Worm (Caenorhabditis elegans) whole organism, young adult: ENCODE measurements around the gene miz-1.
A peak's percentile ranks its signal among the peaks of the same experiment; 100 is the strongest.

ENCODE experiments used
- B0035.1 ChIP-seq: sonication (generic microtip); optimal IDR thresholded peaks from 2 replicates; lab custom pipeline; 2016; ENCODE audit warnings: missing genetic modification characterization, mild to moderate bottlenecking, missing compliant biosample characterization, missing genotype, missing genetic modification reagents
- C06A6.2 ChIP-seq: fragments of 200-800 bp; sonication (Bioruptor generic); conservative IDR thresholded peaks from 2 replicates; pipeline ENCODE4 v1.3.6; 2022; ENCODE audit warnings: missing genetic modification characterization, missing compliant biosample characterization
- F10E7.11 ChIP-seq: sonication (generic microtip); optimal IDR thresholded peaks from 2 replicates; lab custom pipeline; 2017; ENCODE audit warnings: mild to moderate bottlenecking, missing genetic modification characterization, moderate library complexity, missing compliant biosample characterization
- F22D6.2 ChIP-seq: sonication (generic microtip); optimal IDR thresholded peaks from 2 replicates; lab custom pipeline; 2016; ENCODE audit warnings: mild to moderate bottlenecking, missing genetic modification characterization, missing compliant biosample characterization
- F39B2.1 ChIP-seq: fragments of 200-800 bp; sonication (Bioruptor generic); IDR thresholded peaks from 2 replicates; pipeline ENCODE4 v1.3.6; 2022; ENCODE audit warnings: missing genetic modification reagents, missing genetic modification characterization, missing compliant biosample characterization
- F49E8.2 ChIP-seq: sonication (generic microtip); optimal IDR thresholded peaks from 3 replicates; lab custom pipeline; 2017; ENCODE audit warnings: missing genetic modification characterization, mild to moderate bottlenecking, missing compliant biosample characterization, antibody characterized with exemption, moderate library complexity; ENCODE audit not compliant: insufficient read depth
- F57A8.1 ChIP-seq: fragments of 200-800 bp; sonication (Bioruptor generic); optimal IDR thresholded peaks from 2 replicates; lab custom pipeline; 2018; ENCODE audit warnings: mild to moderate bottlenecking, missing genetic modification characterization, moderate library complexity, missing compliant biosample characterization
- T07F8.4 ChIP-seq: sonication (generic microtip); optimal IDR thresholded peaks from 2 replicates; lab custom pipeline; 2016; ENCODE audit warnings: mild to moderate bottlenecking, missing genetic modification characterization, moderate library complexity, missing compliant biosample characterization
- T26A5.8 ChIP-seq: sonication (generic microtip); optimal IDR thresholded peaks from 2 replicates; lab custom pipeline; 2016; ENCODE audit warnings: missing genetic modification characterization, missing compliant biosample characterization
- Y79H2A.3 ChIP-seq: fragments of 200-800 bp; sonication (Bioruptor generic); conservative IDR thresholded peaks from 2 replicates; pipeline ENCODE4 v1.3.6; 2022; ENCODE audit warnings: missing genetic modification reagents, missing genetic modification characterization, missing compliant biosample characterization
- ZK185.1 ChIP-seq: sonication (generic microtip); optimal IDR thresholded peaks from 2 replicates; lab custom pipeline; 2016; ENCODE audit warnings: mild to moderate bottlenecking, missing genetic modification characterization, missing compliant biosample characterization; ENCODE audit not compliant: poor library complexity, severe bottlenecking
- ama-1 ChIP-seq, 3 experiments: fragments of 150-350 bp in 1 of 3; sonication (generic microtip) in 2 of 3; optimal IDR thresholded peaks; 2 replicates each; lab custom pipeline; 2014 to 2018; ENCODE audit warnings: missing biosample characterization in 2 of 3, missing genetic modification characterization in 2 of 3, missing genetic modification reagents in 2 of 3
- aptf-3 ChIP-seq: fragments of 200-800 bp; sonication (Bioruptor generic); IDR thresholded peaks from 2 replicates; pipeline ENCODE4 v1.3.6; 2022; ENCODE audit warnings: missing genetic modification characterization, missing compliant biosample characterization
- athp-1 ChIP-seq: sonication (generic microtip); optimal IDR thresholded peaks from 2 replicates; lab custom pipeline; 2017; ENCODE audit warnings: mild to moderate bottlenecking, missing genetic modification characterization, missing compliant biosample characterization
- attf-3 ChIP-seq: fragments of 200-800 bp; sonication (Bioruptor generic); conservative IDR thresholded peaks from 2 replicates; pipeline ENCODE4 v1.3.6; 2022; ENCODE audit warnings: missing genetic modification reagents, missing genetic modification characterization, missing compliant biosample characterization
- ccch-3 ChIP-seq: fragments of 200-800 bp; sonication (Bioruptor generic); optimal IDR thresholded peaks from 2 replicates; lab custom pipeline; 2018; ENCODE audit warnings: mild to moderate bottlenecking, missing genetic modification characterization, missing compliant biosample characterization
- cebp-1 ChIP-seq, 2 experiments: fragments of 200-800 bp in 1 of 2; sonication (Bioruptor generic) in 1 of 2; sonication (generic microtip) in 1 of 2; IDR thresholded peaks in 1 of 2; optimal IDR thresholded peaks in 1 of 2; 2 replicates each; pipeline versions ENCODE4 v1.3.6 to Lab custom; 2017 to 2022; ENCODE audit warnings: missing compliant biosample characterization in 2 of 2, missing genetic modification characterization in 2 of 2, mild to moderate bottlenecking in 1 of 2, missing genetic modification reagents in 1 of 2, moderate library complexity in 1 of 2
- ceh-100 ChIP-seq: fragments of 200-800 bp; sonication (Bioruptor generic); IDR thresholded peaks from 2 replicates; pipeline ENCODE4 v1.3.6; 2022; ENCODE audit warnings: missing genetic modification reagents, missing genetic modification characterization, missing compliant biosample characterization
- ceh-27 ChIP-seq: fragments of 200-800 bp; sonication (Bioruptor generic); optimal IDR thresholded peaks from 2 replicates; lab custom pipeline; 2018; ENCODE audit warnings: mild to moderate bottlenecking, missing genetic modification characterization, moderate library complexity, missing compliant biosample characterization
- ceh-58 ChIP-seq: fragments of 200-800 bp; sonication (Bioruptor generic); IDR thresholded peaks from 2 replicates; pipeline ENCODE4 v1.3.6; 2022; ENCODE audit warnings: missing genetic modification characterization, missing compliant biosample characterization
- ceh-79 ChIP-seq: sonication (generic microtip); optimal IDR thresholded peaks from 2 replicates; lab custom pipeline; 2017; ENCODE audit warnings: mild to moderate bottlenecking, missing genetic modification characterization, missing compliant biosample characterization
- ceh-91 ChIP-seq: fragments of 200-800 bp; sonication (Bioruptor generic); IDR thresholded peaks from 2 replicates; pipeline ENCODE4 v1.3.6; 2022; ENCODE audit warnings: missing genetic modification reagents, missing genetic modification characterization, missing compliant biosample characterization
- chd-7 ChIP-seq: sonication (generic microtip); optimal IDR thresholded peaks from 2 replicates; lab custom pipeline; 2016; ENCODE audit warnings: mild to moderate bottlenecking, missing genetic modification characterization, moderate library complexity, missing compliant biosample characterization
- die-1 ChIP-seq: sonication (generic microtip); optimal IDR thresholded peaks from 2 replicates; lab custom pipeline; 2016; ENCODE audit warnings: missing genotype, mild to moderate bottlenecking, missing genetic modification characterization, missing compliant biosample characterization
- dpff-1 ChIP-seq: sonication (generic microtip); optimal IDR thresholded peaks from 2 replicates; lab custom pipeline; 2017; ENCODE audit warnings: mild to moderate bottlenecking, missing genetic modification characterization, missing compliant biosample characterization
- egl-18 ChIP-seq: fragments of 200-800 bp; sonication (Bioruptor generic); IDR thresholded peaks from 2 replicates; pipeline ENCODE4 v1.3.6; 2022; ENCODE audit warnings: missing genetic modification reagents, missing genetic modification characterization, missing compliant biosample characterization
- egl-44 ChIP-seq: fragments of 200-800 bp; sonication (Bioruptor generic); IDR thresholded peaks from 2 replicates; pipeline ENCODE4 v1.3.6; 2022; ENCODE audit warnings: missing genetic modification reagents, missing genetic modification characterization, missing compliant biosample characterization
- hlh-12 ChIP-seq: sonication (generic microtip); optimal IDR thresholded peaks from 2 replicates; lab custom pipeline; 2016; ENCODE audit warnings: missing genetic modification characterization, missing compliant biosample characterization
- hsf-1 ChIP-seq: fragments of 200-800 bp; sonication (Bioruptor generic); IDR thresholded peaks from 2 replicates; pipeline ENCODE4 v1.3.6; 2022; ENCODE audit warnings: missing genetic modification reagents, missing genetic modification characterization, missing compliant biosample characterization
- lin-26 ChIP-seq: fragments of 200-800 bp; sonication (Bioruptor generic); IDR thresholded peaks from 2 replicates; pipeline ENCODE4 v1.3.6; 2022; ENCODE audit warnings: missing genetic modification reagents, missing genetic modification characterization, missing compliant biosample characterization
- lin-54 ChIP-seq: fragments of 200-800 bp; sonication (Bioruptor generic); optimal IDR thresholded peaks from 2 replicates; lab custom pipeline; 2018; ENCODE audit warnings: mild to moderate bottlenecking, missing genetic modification characterization, missing compliant biosample characterization
- lsy-27 ChIP-seq: sonication (generic microtip); optimal IDR thresholded peaks from 2 replicates; lab custom pipeline; 2017; ENCODE audit warnings: missing genetic modification characterization, mild to moderate bottlenecking, missing compliant biosample characterization, antibody characterized with exemption, missing genotype, borderline replicate concordance; ENCODE audit not compliant: insufficient read depth
- madf-10 ChIP-seq: sonication (generic microtip); optimal IDR thresholded peaks from 2 replicates; lab custom pipeline; 2016; ENCODE audit warnings: mild to moderate bottlenecking, missing genetic modification characterization, missing compliant biosample characterization
- madf-3 ChIP-seq: fragments of 200-800 bp; sonication (Bioruptor generic); IDR thresholded peaks from 2 replicates; pipeline ENCODE4 v1.3.6; 2022; ENCODE audit warnings: missing genetic modification reagents, missing genetic modification characterization, missing compliant biosample characterization
- madf-6 ChIP-seq: fragments of 200-800 bp; sonication (Bioruptor generic); IDR thresholded peaks from 2 replicates; pipeline ENCODE4 v1.3.6; 2022; ENCODE audit warnings: missing genetic modification reagents, missing genetic modification characterization, missing compliant biosample characterization
- madf-8 ChIP-seq: fragments of 200-800 bp; sonication (Bioruptor generic); conservative IDR thresholded peaks from 2 replicates; pipeline ENCODE4 v1.3.6; 2022; ENCODE audit warnings: missing genetic modification reagents, missing genetic modification characterization, missing compliant biosample characterization
- nhr-120 ChIP-seq: fragments of 200-800 bp; sonication (Bioruptor generic); IDR thresholded peaks from 2 replicates; pipeline ENCODE4 v1.3.6; 2022; ENCODE audit warnings: missing genetic modification characterization, missing compliant biosample characterization
- nhr-179 ChIP-seq: sonication (generic microtip); optimal IDR thresholded peaks from 2 replicates; lab custom pipeline; 2016; ENCODE audit warnings: mild to moderate bottlenecking, missing genetic modification characterization, missing compliant biosample characterization
- rcor-1 ChIP-seq: fragments of 200-800 bp; sonication (Bioruptor generic); IDR thresholded peaks from 2 replicates; pipeline ENCODE4 v1.3.6; 2022; ENCODE audit warnings: missing genetic modification reagents, missing genetic modification characterization, missing compliant biosample characterization
- repo-1 ChIP-seq: sonication (generic microtip); optimal IDR thresholded peaks from 2 replicates; lab custom pipeline; 2017; ENCODE audit warnings: mild to moderate bottlenecking, missing genetic modification characterization, missing compliant biosample characterization
- sea-2 ChIP-seq: fragments of 200-800 bp; sonication (Bioruptor generic); IDR thresholded peaks from 2 replicates; pipeline ENCODE4 v1.3.6; 2022; ENCODE audit warnings: missing genetic modification characterization, missing compliant biosample characterization
- snpc-1.3 ChIP-seq: sonication (generic microtip); optimal IDR thresholded peaks from 2 replicates; lab custom pipeline; 2017; ENCODE audit warnings: missing genetic modification characterization, mild to moderate bottlenecking, missing compliant biosample characterization, antibody characterized with exemption, moderate library complexity, missing genotype, missing genetic modification reagents; ENCODE audit not compliant: insufficient read depth
- sptf-2 ChIP-seq: fragments of 200-800 bp; sonication (Bioruptor generic); optimal IDR thresholded peaks from 2 replicates; lab custom pipeline; 2018; ENCODE audit warnings: mild to moderate bottlenecking, missing genetic modification characterization, missing compliant biosample characterization
- tbp1 ChIP-seq: fragments of 200-800 bp; sonication (Bioruptor generic); optimal IDR thresholded peaks from 2 replicates; lab custom pipeline; 2018; ENCODE audit warnings: mild to moderate bottlenecking, missing genetic modification characterization, missing compliant biosample characterization
- tlf-1 ChIP-seq: fragments of 200-800 bp; sonication (Bioruptor generic); optimal IDR thresholded peaks from 2 replicates; lab custom pipeline; 2018; ENCODE audit warnings: mild to moderate bottlenecking, missing genetic modification characterization, missing compliant biosample characterization
- unc-130 ChIP-seq: sonication (generic microtip); optimal IDR thresholded peaks from 2 replicates; lab custom pipeline; 2016; ENCODE audit warnings: missing genetic modification reagents, missing genetic modification characterization, missing compliant biosample characterization
- ztf-22 ChIP-seq: fragments of 200-800 bp; sonication (Bioruptor generic); optimal IDR thresholded peaks from 2 replicates; lab custom pipeline; 2018; ENCODE audit warnings: mild to moderate bottlenecking, missing genetic modification characterization, moderate library complexity, missing compliant biosample characterization

Gene miz-1

ce11 chrIV:10821672-10822304 is 9.6 kb downstream of the miz-1 start (continued):
- peak; percentile 37 for TF ChIP-seq tlf-1 (GFP tag; lab: Kevin White, UChicago)
- TF ChIP-seq nhr-120: no peak
- peak; percentile 67 for TF ChIP-seq die-1 (tag; lab: Kevin White, UChicago)
- no peak for TF ChIP-seq nhr-179
- TF ChIP-seq sea-2 (GFP tag; lab: Robert Waterston, UW): no peak
- no peak for TF ChIP-seq B0035.1 (tag; lab: Kevin White, UChicago)
- no peak for TF ChIP-seq ztf-22
- TF ChIP-seq madf-6 (GFP tag; lab: Robert Waterston, UW): no peak
- TF ChIP-seq chd-7: peak; percentile 70
- no peak for TF ChIP-seq hlh-12
- no peak for TF ChIP-seq C06A6.2 (GFP tag; lab: Robert Waterston, UW)
- no peak for TF ChIP-seq ama-1 (optimal IDR thresholded peaks at IDR 0.05; lab: Kevin White, UChicago)
- TF ChIP-seq ama-1 (GFP tag; optimal IDR thresholded peaks at IDR 0.05; lab: Kevin White, UChicago): no peak
- TF ChIP-seq ceh-100 (GFP tag; lab: Robert Waterston, UW): no peak
- TF ChIP-seq athp-1: no peak
- no peak for TF ChIP-seq snpc-1.3 (tag; lab: Kevin White, UChicago)
- TF ChIP-seq F22D6.2: no peak
- TF ChIP-seq ceh-58 (GFP tag; lab: Robert Waterston, UW): no peak
- TF ChIP-seq F10E7.11 (tag; lab: Kevin White, UChicago): peak; percentile 37
- no peak for TF ChIP-seq attf-3 (GFP tag; lab: Robert Waterston, UW)
- no peak for TF ChIP-seq ceh-91 (GFP tag; lab: Robert Waterston, UW)
- TF ChIP-seq egl-44 (GFP tag; lab: Robert Waterston, UW): no peak
- no peak; the same call in 1 of the 2 replicates for TF ChIP-seq lin-26 (GFP tag; lab: Robert Waterston, UW)
- TF ChIP-seq Y79H2A.3: no peak
- TF ChIP-seq ceh-27 (GFP tag; lab: Kevin White, UChicago): peak; percentile 59
- peak; percentile 38 for TF ChIP-seq madf-10 (tag; lab: Kevin White, UChicago)
- TF ChIP-seq aptf-3: no peak
- TF ChIP-seq unc-130 (GFP tag; lab: Kevin White, UChicago): no peak
- peak; percentile 47; the same call in 1 of the 2 replicates for TF ChIP-seq rcor-1 (GFP tag; lab: Robert Waterston, UW)
- TF ChIP-seq sptf-2 (GFP tag; lab: Kevin White, UChicago): no peak
- TF ChIP-seq ccch-3 (GFP tag; lab: Kevin White, UChicago): no peak
- TF ChIP-seq lin-54 (GFP tag; lab: Kevin White, UChicago): peak; percentile 47
- no peak for TF ChIP-seq F57A8.1 (GFP tag; lab: Kevin White, UChicago)
- TF ChIP-seq repo-1 (tag; lab: Kevin White, UChicago): peak; percentile 9
- TF ChIP-seq ceh-79 (tag; lab: Kevin White, UChicago): no peak
- no peak for TF ChIP-seq T07F8.4
- no peak for TF ChIP-seq madf-3 (GFP tag; lab: Robert Waterston, UW)
- no peak for TF ChIP-seq hsf-1 (GFP tag; lab: Robert Waterston, UW)
- TF ChIP-seq dpff-1 (tag; lab: Kevin White, UChicago): no peak
- TF ChIP-seq cebp-1 (GFP tag; IDR thresholded peaks at IDR 0.05; lab: Robert Waterston, UW): peak; percentile 45
- peak; percentile 73 for TF ChIP-seq cebp-1 (tag; optimal IDR thresholded peaks at IDR 0.05; lab: Kevin White, UChicago)
- no peak for TF ChIP-seq T26A5.8 (tag; lab: Kevin White, UChicago)
- no peak for TF ChIP-seq egl-18 (GFP tag; lab: Robert Waterston, UW)
- no peak for TF ChIP-seq F49E8.2 (tag; lab: Kevin White, UChicago)
- TF ChIP-seq madf-8 (GFP tag; lab: Robert Waterston, UW): no peak
- TF ChIP-seq ZK185.1: peak; percentile 60
- no peak for TF ChIP-seq F39B2.1 (GFP tag; lab: Robert Waterston, UW)
- no peak for TF ChIP-seq lsy-27 (tag; lab: Kevin White, UChicago)
- peak; percentile 37 for TF ChIP-seq tbp1
